Worm (Caenorhabditis elegans) whole organism, late embryonic: ENCODE data around the gene rei-2.
A peak's percentile ranks its signal among the peaks of the same experiment; 100 is the strongest.

Experiments
- mec-3 ChIP-seq: sonication (generic microtip); optimal IDR thresholded peaks from 2 replicates; lab custom pipeline; 2016; ENCODE audit warnings: borderline replicate concordance, missing genetic modification characterization, missing compliant biosample characterization
- nfya-1 ChIP-seq: sonication (generic microtip); optimal IDR thresholded peaks from 2 replicates; lab custom pipeline; 2017; ENCODE audit warnings: missing genetic modification characterization, mild to moderate bottlenecking, missing compliant biosample characterization, antibody characterized with exemption, moderate library complexity

rei-2 gene

ce11 chrX:1035039-1035598 lies 52.8 kb downstream of the rei-2 start, which contains the start of the genes stau-1 and sec-22 (continued):
- TF ChIP-seq mec-3 (tag; lab: Kevin White, UChicago) (no peak), nfya-1 (tag; lab: Kevin White, UChicago) (peak; percentile 1)
- TF ChIP-seq, all 69 proteins: peak for 6
